Fruit fly (Drosophila melanogaster) whole organism: ENCODE results near the gene Hipk.

Experiments used
- CG8478 ChIP-seq: fragments of >200 bp; optimal IDR thresholded peaks from 2 replicates; lab custom pipeline; 2018; ENCODE audit warnings: inconsistent platforms
- EcR ChIP-seq, 2 experiments: fragments of >200 bp; optimal IDR thresholded peaks; 2 replicates each; lab custom pipeline; 2017; ENCODE audit warnings: missing biosample characterization in 2 of 2, missing genetic modification characterization in 2 of 2, missing genetic modification reagents in 2 of 2
- pan ChIP-seq: fragments of >200 bp; optimal IDR thresholded peaks from 2 replicates; lab custom pipeline; 2017
- usp ChIP-seq: fragments of >200 bp; optimal IDR thresholded peaks from 2 replicates; lab custom pipeline; 2017; ENCODE audit warnings: missing biosample characterization, missing genetic modification characterization, mixed read lengths

- TF ChIP-seq EcR (GFP tag; optimal IDR thresholded peaks at IDR 0.05; lab: Kevin White, UChicago), result no peak
- no peak for TF ChIP-seq CG8478 (lab: Kevin White, UChicago)
- no peak for TF ChIP-seq pan (lab: Kevin White, UChicago)
- no peak for TF ChIP-seq usp (GFP tag; lab: Kevin White, UChicago)
These were observed 21.1 kb downstream of the Hipk start for dm6 chr3L:563951-564350.
